Worm (Caenorhabditis elegans) whole organism, L3 larva: Measurements from ENCODE around the gene nspb-4.
A peak's percentile ranks its signal among the peaks of the same experiment; 100 is the strongest.

Source experiments
- ZK546.5 ChIP-seq: sonication (generic microtip); optimal IDR thresholded peaks from 2 replicates; lab custom pipeline; 2017; ENCODE audit warnings: missing biosample characterization, missing genetic modification characterization
- ama-1 ChIP-seq: fragments of 150-350 bp; optimal IDR thresholded peaks from 2 replicates; lab custom pipeline; 2018
- ceh-16 ChIP-seq: sonication (generic microtip); optimal IDR thresholded peaks from 2 replicates; lab custom pipeline; 2017; ENCODE audit warnings: missing biosample characterization, missing genetic modification characterization
- hmg-11 ChIP-seq: sonication (generic microtip); optimal IDR thresholded peaks from 2 replicates; lab custom pipeline; 2016; ENCODE audit warnings: missing genetic modification characterization, missing compliant biosample characterization
- jun-1 ChIP-seq: fragments of 150-350 bp; optimal IDR thresholded peaks from 2 replicates; lab custom pipeline; 2014; ENCODE audit warnings: missing biosample characterization, missing genetic modification reagents, missing genetic modification characterization
- lin-39 ChIP-seq: fragments of 150-350 bp; optimal IDR thresholded peaks from 2 replicates; lab custom pipeline; 2018; ENCODE audit warnings: missing biosample characterization, missing genetic modification reagents, missing genetic modification characterization
- lsy-12 ChIP-seq: sonication (generic microtip); optimal IDR thresholded peaks from 2 replicates; lab custom pipeline; 2016; ENCODE audit warnings: mild to moderate bottlenecking, missing genetic modification characterization, missing compliant biosample characterization
- mml-1 ChIP-seq: fragments of 150-350 bp; sonication (generic microtip); optimal IDR thresholded peaks from 3 replicates; lab custom pipeline; 2014; ENCODE audit warnings: missing biosample characterization, missing genetic modification characterization
- nfya-1 ChIP-seq: sonication (generic microtip); optimal IDR thresholded peaks from 2 replicates; lab custom pipeline; 2017; ENCODE audit warnings: missing genetic modification characterization, mild to moderate bottlenecking, missing compliant biosample characterization, antibody characterized with exemption, moderate library complexity; ENCODE audit not compliant: insufficient read depth
- nhr-11 ChIP-seq: fragments of 150-350 bp; optimal IDR thresholded peaks from 2 replicates; lab custom pipeline; 2014; ENCODE audit warnings: missing biosample characterization, missing genetic modification characterization
- nhr-23 ChIP-seq: fragments of 150-350 bp; optimal IDR thresholded peaks from 2 replicates; lab custom pipeline; 2014; ENCODE audit warnings: missing biosample characterization, missing genetic modification reagents, missing genetic modification characterization
- nhr-237 ChIP-seq: fragments of 150-350 bp; optimal IDR thresholded peaks from 2 replicates; lab custom pipeline; 2014; ENCODE audit warnings: missing biosample characterization, missing genetic modification characterization
- nhr-25 ChIP-seq: sonication (generic microtip); optimal IDR thresholded peaks from 2 replicates; lab custom pipeline; 2017; ENCODE audit warnings: missing biosample characterization, missing genetic modification characterization
- nhr-77 ChIP-seq: fragments of 150-350 bp; optimal IDR thresholded peaks from 2 replicates; lab custom pipeline; 2014; ENCODE audit warnings: missing biosample characterization, missing genetic modification characterization
- pqm-1 ChIP-seq: fragments of 150-350 bp; optimal IDR thresholded peaks from 2 replicates; lab custom pipeline; 2017; ENCODE audit warnings: missing biosample characterization, missing genetic modification characterization, inconsistent platforms
- sea-2 ChIP-seq: fragments of 150-350 bp; sonication (generic microtip); optimal IDR thresholded peaks from 4 replicates; lab custom pipeline; 2014; ENCODE audit warnings: missing biosample characterization, missing genetic modification reagents, missing genetic modification characterization
- snpc-4 ChIP-seq: fragments of 150-350 bp; optimal IDR thresholded peaks from 2 replicates; lab custom pipeline; 2014; ENCODE audit warnings: missing biosample characterization, missing genetic modification characterization
- unc-39 ChIP-seq: sonication (generic microtip); optimal IDR thresholded peaks from 4 replicates; lab custom pipeline; 2017; ENCODE audit warnings: missing biosample characterization, missing genetic modification characterization
- unc-62 ChIP-seq: fragments of 150-350 bp; sonication (generic microtip); optimal IDR thresholded peaks from 4 replicates; lab custom pipeline; 2014; ENCODE audit warnings: missing biosample characterization, missing genetic modification reagents, missing genetic modification characterization

The nspb-4 gene

ce11 chrIV:6645867-6646655 is 48.0 kb downstream of the nspb-4 start, which contains the start of gene hil-7 (continued):
- TF ChIP-seq nhr-237 (no peak), hmg-11 (tag; lab: Kevin White, UChicago) (no peak), snpc-4 (tag; lab: Kevin White, UChicago) (no peak), nhr-11 (tag; lab: Kevin White, UChicago) (no peak), ceh-16 (tag; lab: Kevin White, UChicago) (no peak), pqm-1 (tag; lab: Kevin White, UChicago) (no peak), ZK546.5 (tag; lab: Kevin White, UChicago) (no peak), nhr-23 (tag; lab: Kevin White, UChicago) (peak; percentile 35), lin-39 (tag; lab: Kevin White, UChicago) (no peak), unc-62 (GFP tag; lab: Kevin White, UChicago) (no peak), ama-1 (lab: Kevin White, UChicago) (no peak), unc-39 (tag; lab: Kevin White, UChicago) (no peak), nfya-1 (tag; lab: Kevin White, UChicago) (peak; percentile 41), jun-1 (peak; percentile 1), lsy-12 (tag; lab: Kevin White, UChicago) (no peak), sea-2 (peak; percentile 24), mml-1 (no peak), nhr-25 (peak; percentile 27)

DNA sequence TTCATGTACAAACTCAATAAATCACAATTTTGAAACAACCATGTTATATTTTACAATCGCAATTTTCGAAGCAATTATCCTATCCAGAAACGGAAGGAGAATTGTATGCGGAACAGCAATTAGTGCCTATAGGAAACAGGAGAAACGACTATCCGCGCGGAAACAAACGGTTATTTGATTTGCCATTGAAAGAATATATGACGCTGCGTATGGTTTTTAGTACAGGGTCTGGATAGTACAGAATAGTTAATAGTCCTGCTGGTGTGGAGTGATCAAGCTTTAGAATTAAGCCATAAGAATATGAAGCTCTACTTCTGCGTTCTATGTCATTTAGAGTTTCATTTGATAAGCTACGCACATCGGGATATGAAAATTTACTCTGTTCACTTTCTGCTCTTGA is 48.9 kb downstream of the nspb-4 start:
- no peak for TF ChIP-seq snpc-4 (tag; lab: Kevin White, UChicago)
- TF ChIP-seq nhr-77: no peak
